Worm (Caenorhabditis elegans): ENCODE measurements around the gene chil-18.

Gene chil-18

DNA sequence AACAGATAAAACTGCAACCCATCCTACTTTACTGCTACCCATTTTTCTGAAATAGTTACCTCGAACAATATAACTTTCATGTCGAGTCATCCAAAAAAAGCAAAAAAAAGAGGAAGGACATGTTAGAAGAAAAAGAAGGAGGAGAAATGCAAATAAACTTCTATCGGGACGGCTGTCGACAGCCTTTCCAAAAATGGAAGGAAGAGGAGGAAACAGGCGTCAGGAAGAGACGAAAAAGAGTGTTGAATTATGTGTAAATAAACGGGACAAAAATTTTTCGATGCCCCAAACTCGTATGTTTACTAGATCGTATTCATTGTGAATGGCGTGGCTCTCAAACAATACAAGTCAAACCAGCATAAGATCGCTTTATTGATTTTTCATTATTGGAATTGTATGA lies 20.4 kb upstream of the chil-18 start, which contains the start of gene M176.5:
M176.5 (minus strand) TSS at position 101 of the 400 bp plus-strand sequence.
- TF ChIP-seq sptf-1 (tag; optimal IDR thresholded peaks at IDR 0.05) (no peak), lin-14 (GFP tag; optimal IDR thresholded peaks at IDR 0.05) (peak; percentile 42)

DNA sequence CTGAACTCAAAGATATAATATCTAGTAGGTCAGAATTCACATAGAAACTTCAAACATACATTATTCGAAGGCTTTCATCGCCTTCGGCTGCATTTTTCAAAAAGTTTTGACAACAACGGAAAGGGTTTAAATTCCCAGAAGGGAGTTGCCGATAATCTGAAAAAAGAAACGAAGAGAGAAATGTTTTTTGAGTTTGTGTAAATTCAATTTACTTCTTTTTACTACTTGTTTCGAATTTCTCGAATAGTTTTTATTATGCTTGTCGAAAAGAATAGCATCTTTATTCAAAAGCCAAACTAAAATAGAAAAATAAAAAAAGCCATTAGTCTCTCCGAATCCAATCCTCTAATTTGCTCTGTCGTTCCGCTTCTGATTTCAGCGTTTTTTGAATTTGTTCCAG lies 16.9 kb upstream of the chil-18 start:
- TF ChIP-seq fkh-10 (GFP tag; optimal IDR thresholded peaks at IDR 0.05) (peak; percentile 33), lin-14 (GFP tag; optimal IDR thresholded peaks at IDR 0.05) (peak; percentile 58), elt-2 (tag; optimal IDR thresholded peaks at IDR 0.05) (no peak)

- no peak for TF ChIP-seq efl-1 (optimal IDR thresholded peaks at IDR 0.05)
- TF ChIP-seq efl-1 (GFP tag; optimal IDR thresholded peaks at IDR 0.05 in 1 of 2): peak in 1 of 2 experiments; percentile 59
- no peak for TF ChIP-seq C34B4.2 (tag; optimal IDR thresholded peaks at IDR 0.05)
Observed at ce11 chrII:9433609-9434008, 14.5 kb upstream of the chil-18 start, which contains the start of gene kin-15. kin-15 (minus strand) TSS chrII:9433709.

- TF ChIP-seq zag-1 (tag; optimal IDR thresholded peaks at IDR 0.05) (no peak), nhr-20 (tag; optimal IDR thresholded peaks at IDR 0.05) (peak; percentile 23), lin-35 (GFP tag; optimal IDR thresholded peaks at IDR 0.05) (no peak), fkh-4 (tag; optimal IDR thresholded peaks at IDR 0.05; ENCODE audit: borderline replicate concordance) (no peak), nhr-85 (tag) (peak; percentile 52), elt-3 (tag; optimal IDR thresholded peaks at IDR 0.05) (peak in 1 of 6 experiments; percentile 46), blmp-1 (tag; optimal IDR thresholded peaks at IDR 0.05) (peak; percentile 30), lin-39 (tag; optimal IDR thresholded peaks at IDR 0.05) (no peak)
Observed at ce11 chrII:9436009-9436408, 12.1 kb upstream of the chil-18 start, which contains the start of gene kin-16. kin-16 (minus strand) TSS chrII:9436109.

DNA sequence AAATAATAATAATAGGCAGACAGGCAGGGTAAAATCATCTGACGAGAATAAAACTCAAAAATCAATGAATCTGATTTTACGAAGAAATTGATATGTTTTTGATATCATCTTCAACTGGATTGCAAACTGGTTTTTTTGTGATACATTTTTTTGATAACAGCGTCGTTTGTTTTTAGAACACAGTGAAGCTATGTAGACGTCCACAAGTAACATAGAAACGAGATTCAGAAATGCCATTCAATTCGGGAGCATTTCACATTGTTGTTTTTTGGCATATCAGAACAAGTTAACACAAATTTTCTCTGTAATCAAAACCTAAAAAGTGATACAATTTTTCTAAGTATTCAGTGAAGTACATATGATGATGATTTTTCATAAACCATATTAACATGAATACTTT lies 9.8 kb upstream of the chil-18 start, which contains the start of gene chil-13:
chil-13 (minus strand) TSS at position 101 of the 400 bp plus-strand sequence.
- TF ChIP-seq lin-35 (GFP tag; optimal IDR thresholded peaks at IDR 0.05): peak in 1 of 2 experiments; percentile 0
- no peak for TF ChIP-seq pax-3 (tag; optimal IDR thresholded peaks at IDR 0.05)
- no peak for TF ChIP-seq mdl-1 (tag; optimal IDR thresholded peaks at IDR 0.05)
- peak in 1 of 6 experiments; percentile 33 for TF ChIP-seq elt-3 (tag; optimal IDR thresholded peaks at IDR 0.05)
- peak; percentile 9 for TF ChIP-seq blmp-1 (tag; optimal IDR thresholded peaks at IDR 0.05)
- TF ChIP-seq skn-1 (tag; optimal IDR thresholded peaks at IDR 0.05): no peak

DNA sequence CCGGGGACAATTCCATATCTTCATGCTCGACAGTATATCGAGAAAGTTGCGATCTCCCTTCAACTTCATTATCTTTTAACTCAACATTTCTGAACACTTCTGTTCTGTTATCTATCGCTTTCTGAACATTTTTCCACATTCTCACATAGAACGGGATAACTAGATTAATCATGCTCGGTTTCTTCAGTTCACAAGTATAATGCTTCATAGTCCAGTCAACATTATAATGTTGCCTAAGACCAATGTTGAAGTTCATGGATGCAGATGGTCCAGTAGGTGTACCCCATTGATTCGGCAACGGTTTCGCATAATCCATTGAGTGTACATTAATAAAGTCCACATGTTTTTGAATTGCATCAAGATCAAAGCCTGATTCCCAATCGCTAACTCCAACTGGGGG lies 9.2 kb upstream of the chil-18 start:
- TF ChIP-seq unc-98 (GFP tag; IDR thresholded peaks at IDR 0.05) (no peak), nhr-85 (tag) (no peak), elt-3 (tag; optimal IDR thresholded peaks at IDR 0.05) (no peak), lsy-2 (tag; optimal IDR thresholded peaks at IDR 0.05) (no peak), irx-1 (tag; optimal IDR thresholded peaks at IDR 0.05) (no peak), F16B12.6 (tag; optimal IDR thresholded peaks at IDR 0.05) (no peak), ztf-11 (tag; optimal IDR thresholded peaks at IDR 0.05) (no peak), ceh-88 (GFP tag; IDR thresholded peaks at IDR 0.05) (no peak), fkh-4 (tag; optimal IDR thresholded peaks at IDR 0.05; ENCODE audit: borderline replicate concordance) (no peak), mep-1 (tag; optimal IDR thresholded peaks at IDR 0.05) (no peak), swsn-7 (tag; optimal IDR thresholded peaks at IDR 0.05) (no peak), fos-1 (tag; optimal IDR thresholded peaks at IDR 0.05) (no peak), zag-1 (tag; optimal IDR thresholded peaks at IDR 0.05) (no peak), pqm-1 (tag; optimal IDR thresholded peaks at IDR 0.05) (no peak), efl-1 (optimal IDR thresholded peaks at IDR 0.05) (no peak), efl-1 (GFP tag; optimal IDR thresholded peaks at IDR 0.05 in 1 of 2) (no peak), unc-62 (GFP tag; optimal IDR thresholded peaks at IDR 0.05) (no peak), tlp-1 (tag; optimal IDR thresholded peaks at IDR 0.05) (no peak), ama-1 (optimal IDR thresholded peaks at IDR 0.05) (no peak), mdl-1 (tag; optimal IDR thresholded peaks at IDR 0.05) (no peak)

DNA sequence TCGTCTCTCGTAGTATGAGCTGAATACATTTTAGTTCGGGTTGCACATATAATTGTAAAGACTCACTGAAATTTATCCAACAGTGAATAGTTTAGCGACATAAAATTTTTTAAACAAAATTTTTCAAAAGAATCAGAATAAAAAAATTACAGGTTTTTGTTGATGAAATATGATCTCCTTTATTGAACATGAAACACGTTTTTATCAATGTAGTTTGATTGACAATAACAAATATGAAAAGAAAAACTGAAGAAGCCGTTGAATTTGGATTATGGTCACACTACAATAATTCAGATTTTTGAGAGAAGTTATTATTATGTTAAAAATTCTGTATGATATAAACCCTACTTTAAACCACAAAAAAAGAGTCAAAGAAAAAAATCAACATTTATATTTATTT lies 8.0 kb upstream of the chil-18 start, which contains the start of gene chil-17:
chil-17 (minus strand) TSS at position 101 of the 400 bp plus-strand sequence.
- TF ChIP-seq mdl-1 (tag; optimal IDR thresholded peaks at IDR 0.05) (no peak), nhr-84 (tag; optimal IDR thresholded peaks at IDR 0.05) (no peak), ztf-11 (tag; optimal IDR thresholded peaks at IDR 0.05) (no peak)
